Fruit fly (Drosophila melanogaster) whole organism, embryonic: ENCODE results near the gene CG14657.

Experiments used
- ATbp ChIP-seq: fragments of 200-800 bp; sonication (Bioruptor generic); optimal IDR thresholded peaks from 2 replicates; lab custom pipeline; 2017; ENCODE audit warnings: missing biosample characterization, mild to moderate bottlenecking, missing genetic modification characterization, missing genetic modification reagents
- B-H2 ChIP-seq: fragments of 200-800 bp; sonication (Bioruptor generic); optimal IDR thresholded peaks from 2 replicates; lab custom pipeline; 2018; ENCODE audit warnings: missing biosample characterization, mild to moderate bottlenecking, missing genetic modification characterization
- CG10274 ChIP-seq: fragments of 200-800 bp; sonication (Bioruptor generic); optimal IDR thresholded peaks from 3 replicates; lab custom pipeline; 2017; ENCODE audit warnings: missing biosample characterization, mild to moderate bottlenecking, missing genetic modification characterization
- CG10321 ChIP-seq: fragments of 200-800 bp; sonication (Bioruptor generic); IDR thresholded peaks from 2 replicates; pipeline ENCODE4 v1.3.6; 2022; ENCODE audit warnings: missing biosample characterization, missing genetic modification characterization
- CG12942 ChIP-seq: fragments of 200-800 bp; sonication (Bioruptor generic); optimal IDR thresholded peaks from 3 replicates; lab custom pipeline; 2016; ENCODE audit warnings: missing biosample characterization, missing genetic modification characterization
- CG13296 ChIP-seq: fragments of 200-800 bp; sonication (Bioruptor generic); optimal IDR thresholded peaks from 3 replicates; lab custom pipeline; 2018; ENCODE audit warnings: missing biosample characterization, mild to moderate bottlenecking, missing genetic modification characterization
- CG13775 ChIP-seq: fragments of 200-800 bp; sonication (Bioruptor generic); optimal IDR thresholded peaks from 3 replicates; lab custom pipeline; 2017; ENCODE audit warnings: missing biosample characterization, mild to moderate bottlenecking, missing genetic modification characterization
- CG14860 ChIP-seq: fragments of 200-800 bp; sonication (Bioruptor generic); IDR thresholded peaks from 3 replicates; pipeline ENCODE4 v1.3.6; 2022; ENCODE audit warnings: missing biosample characterization, missing genetic modification characterization; ENCODE audit not compliant: partially characterized antibody
- CG15073 ChIP-seq: fragments of 200-800 bp; sonication (Bioruptor generic); optimal IDR thresholded peaks from 2 replicates; lab custom pipeline; 2016; ENCODE audit warnings: missing biosample characterization, missing genetic modification characterization
- CG15269 ChIP-seq: fragments of 200-800 bp; sonication (Bioruptor generic); optimal IDR thresholded peaks from 2 replicates; lab custom pipeline; 2018; ENCODE audit warnings: missing biosample characterization, mild to moderate bottlenecking, missing genetic modification characterization, moderate library complexity
- CG1529 ChIP-seq: fragments of 200-800 bp; sonication (Bioruptor generic); optimal IDR thresholded peaks from 3 replicates; lab custom pipeline; 2018; ENCODE audit warnings: missing biosample characterization, missing genetic modification characterization
- CG15514 ChIP-seq: fragments of 200-800 bp; sonication (Bioruptor generic); optimal IDR thresholded peaks from 3 replicates; lab custom pipeline; 2017; ENCODE audit warnings: missing biosample characterization, missing genetic modification characterization, mild to moderate bottlenecking, moderate library complexity, missing genetic modification reagents
- CG17385 ChIP-seq: fragments of 200-800 bp; sonication (Bioruptor generic); optimal IDR thresholded peaks from 3 replicates; lab custom pipeline; 2018; ENCODE audit warnings: missing biosample characterization, mild to moderate bottlenecking, missing genetic modification characterization
- CG2712 ChIP-seq: fragments of 200-800 bp; optimal IDR thresholded peaks from 3 replicates; lab custom pipeline; 2019; ENCODE audit warnings: missing biosample characterization, mild to moderate bottlenecking, missing genetic modification characterization, moderate library complexity
- CG30403 ChIP-seq: fragments of 200-800 bp; sonication (Bioruptor generic); optimal IDR thresholded peaks from 3 replicates; lab custom pipeline; 2016; ENCODE audit warnings: missing biosample characterization, missing genetic modification characterization
- CG31441 ChIP-seq: fragments of 200-800 bp; sonication (Bioruptor generic); IDR thresholded peaks from 2 replicates; pipeline ENCODE4 v1.3.6; 2022; ENCODE audit warnings: missing biosample characterization, missing genetic modification characterization
- CG34376 ChIP-seq: fragments of 200-800 bp; sonication (Bioruptor generic); optimal IDR thresholded peaks from 2 replicates; lab custom pipeline; 2018; ENCODE audit warnings: missing biosample characterization, mild to moderate bottlenecking, missing genetic modification characterization
- CG43689 ChIP-seq: fragments of 200-800 bp; sonication (Bioruptor generic); IDR thresholded peaks from 2 replicates; pipeline ENCODE4 v1.3.6; 2022; ENCODE audit warnings: missing biosample characterization, missing genetic modification characterization
- CG4707 ChIP-seq: fragments of 200-800 bp; sonication (Bioruptor generic); optimal IDR thresholded peaks from 2 replicates; lab custom pipeline; 2018; ENCODE audit warnings: missing biosample characterization, mild to moderate bottlenecking, missing genetic modification characterization, moderate library complexity
- CG5245 ChIP-seq: fragments of 200-800 bp; sonication (Bioruptor generic); optimal IDR thresholded peaks from 3 replicates; lab custom pipeline; 2016; ENCODE audit warnings: missing biosample characterization, missing genetic modification characterization
- CG6654 ChIP-seq: fragments of 200-800 bp; sonication (Bioruptor generic); optimal IDR thresholded peaks from 2 replicates; lab custom pipeline; 2017; ENCODE audit warnings: missing biosample characterization, mild to moderate bottlenecking, missing genetic modification characterization
- CG6791 ChIP-seq: fragments of 200-800 bp; sonication (Bioruptor generic); IDR thresholded peaks from 3 replicates; pipeline ENCODE4 v1.3.6; 2022; ENCODE audit warnings: missing biosample characterization, missing genetic modification characterization; ENCODE audit not compliant: partially characterized antibody
- CG7839 ChIP-seq: fragments of 200-800 bp; sonication (Bioruptor generic); optimal IDR thresholded peaks from 3 replicates; lab custom pipeline; 2018; ENCODE audit warnings: missing biosample characterization, mild to moderate bottlenecking, missing genetic modification characterization, moderate library complexity
- CG7963 ChIP-seq: fragments of 200-800 bp; sonication (Bioruptor generic); IDR thresholded peaks from 3 replicates; pipeline ENCODE4 v1.3.6; 2022; ENCODE audit warnings: missing biosample characterization, missing genetic modification characterization; ENCODE audit not compliant: partially characterized antibody
- CG8765 ChIP-seq: fragments of 200-800 bp; sonication (Bioruptor generic); IDR thresholded peaks from 2 replicates; pipeline ENCODE4 v1.3.6; 2022; ENCODE audit warnings: missing biosample characterization, missing genetic modification characterization
- CHES-1-like ChIP-seq: fragments of 200-800 bp; sonication (Bioruptor generic); optimal IDR thresholded peaks from 2 replicates; lab custom pipeline; 2016; ENCODE audit warnings: missing biosample characterization, missing genetic modification characterization
- E2f2 ChIP-seq: fragments of 200-800 bp; sonication (Bioruptor generic); IDR thresholded peaks from 2 replicates; pipeline ENCODE4 v1.3.6; 2022; ENCODE audit warnings: missing biosample characterization, missing genetic modification characterization
- Ets65A ChIP-seq: fragments of 200-800 bp; sonication (Bioruptor generic); peaks from one replicate; lab custom pipeline; 2016; ENCODE audit warnings: missing biosample characterization, missing genetic modification characterization
- Gsc ChIP-seq: fragments of 200-800 bp; sonication (Bioruptor generic); IDR thresholded peaks from 2 replicates; pipeline ENCODE4 v1.3.6; 2022; ENCODE audit warnings: missing biosample characterization, missing genetic modification characterization
- Neu2 ChIP-seq: fragments of 200-800 bp; sonication (Bioruptor generic); optimal IDR thresholded peaks from 3 replicates; lab custom pipeline; 2016; ENCODE audit warnings: missing biosample characterization, missing genetic modification characterization, borderline replicate concordance
- Nf-YC ChIP-seq: fragments of 200-800 bp; optimal IDR thresholded peaks from 3 replicates; lab custom pipeline; 2019; ENCODE audit warnings: missing biosample characterization, mild to moderate bottlenecking, missing genetic modification characterization, moderate library complexity
- NfI ChIP-seq: fragments of 200-800 bp; sonication (Bioruptor generic); optimal IDR thresholded peaks from 3 replicates; lab custom pipeline; 2018; ENCODE audit warnings: missing biosample characterization, mild to moderate bottlenecking, missing genetic modification characterization, moderate library complexity
- Poxn ChIP-seq: fragments of 200-800 bp; sonication (Bioruptor generic); IDR thresholded peaks from 2 replicates; pipeline ENCODE4 v1.3.6; 2022; ENCODE audit warnings: missing biosample characterization, missing genetic modification characterization
- ap ChIP-seq: fragments of 200-800 bp; sonication (Bioruptor generic); IDR thresholded peaks from 2 replicates; pipeline ENCODE4 v1.3.6; 2022; ENCODE audit warnings: missing biosample characterization, missing genetic modification characterization
- az2 ChIP-seq: fragments of 200-800 bp; sonication (Bioruptor generic); optimal IDR thresholded peaks from 3 replicates; lab custom pipeline; 2016; ENCODE audit warnings: missing biosample characterization, missing genetic modification characterization
- bab2 ChIP-seq: fragments of 200-800 bp; sonication (Bioruptor generic); optimal IDR thresholded peaks from 2 replicates; lab custom pipeline; 2016; ENCODE audit warnings: missing biosample characterization, missing genetic modification characterization
- br ChIP-seq: fragments of >200 bp; optimal IDR thresholded peaks from 2 replicates; lab custom pipeline; 2017
- chm ChIP-seq: fragments of 200-800 bp; sonication (Bioruptor generic); IDR thresholded peaks from 2 replicates; pipeline ENCODE4 v1.3.6; 2022; ENCODE audit warnings: missing biosample characterization, missing genetic modification characterization
- gem ChIP-seq: fragments of 200-800 bp; sonication (Bioruptor generic); optimal IDR thresholded peaks from 2 replicates; lab custom pipeline; 2019; ENCODE audit warnings: missing biosample characterization, mild to moderate bottlenecking, missing genetic modification characterization, moderate library complexity
- gsb ChIP-seq: fragments of 200-800 bp; sonication (Bioruptor generic); IDR thresholded peaks from 2 replicates; pipeline ENCODE4 v1.3.6; 2022; ENCODE audit warnings: missing biosample characterization, missing genetic modification characterization
- jigr1 ChIP-seq: fragments of 200-800 bp; sonication (Bioruptor generic); IDR thresholded peaks from 3 replicates; pipeline ENCODE4 v1.3.6; 2022; ENCODE audit warnings: missing biosample characterization, missing genetic modification characterization
- lilli ChIP-seq: fragments of 200-800 bp; sonication (Bioruptor generic); optimal IDR thresholded peaks from 3 replicates; lab custom pipeline; 2016; ENCODE audit warnings: missing biosample characterization, missing genetic modification characterization
- peb ChIP-seq: fragments of 200-800 bp; sonication (Bioruptor generic); IDR thresholded peaks from 2 replicates; pipeline ENCODE4 v1.3.6; 2022; ENCODE audit warnings: missing biosample characterization, missing genetic modification characterization
- sens-2 ChIP-seq: fragments of 200-800 bp; sonication (Bioruptor generic); IDR thresholded peaks from 2 replicates; pipeline ENCODE4 v1.3.6; 2022; ENCODE audit warnings: missing biosample characterization, missing genetic modification characterization
- seq ChIP-seq: fragments of 200-800 bp; sonication (Bioruptor generic); IDR thresholded peaks from 2 replicates; pipeline ENCODE4 v1.3.6; 2022; ENCODE audit warnings: missing biosample characterization, missing genetic modification characterization
- slp2 ChIP-seq: fragments of 200-800 bp; sonication (Bioruptor generic); optimal IDR thresholded peaks from 2 replicates; lab custom pipeline; 2016; ENCODE audit warnings: missing biosample characterization, missing genetic modification characterization
- so ChIP-seq: fragments of 200-800 bp; sonication (Bioruptor generic); IDR thresholded peaks from 3 replicates; pipeline ENCODE4 v1.3.6; 2022; ENCODE audit warnings: missing biosample characterization, missing genetic modification characterization
- tx ChIP-seq: fragments of 200-800 bp; sonication (Bioruptor generic); optimal IDR thresholded peaks from 2 replicates; lab custom pipeline; 2016; ENCODE audit warnings: missing biosample characterization, missing genetic modification characterization
- vnd ChIP-seq: fragments of 200-800 bp; sonication (Bioruptor generic); IDR thresholded peaks from 3 replicates; pipeline ENCODE4 v1.3.6; 2022; ENCODE audit warnings: missing biosample characterization, missing genetic modification characterization; ENCODE audit not compliant: partially characterized antibody

Gene CG14657

dm6 chr3R:4804828-4805707 is 16.2 kb downstream of the CG14657 start (continued):
- TF ChIP-seq CG4707 (GFP tag; lab: Kevin White, UChicago) (peak; percentile 25), ap (GFP tag; lab: Robert Waterston, UW) (peak; percentile 49; the same call in 1 of the 2 replicates), jigr1 (GFP tag; lab: Robert Waterston, UW) (no peak), CG1529 (GFP tag; lab: Kevin White, UChicago) (no peak), CG8765 (GFP tag; lab: Robert Waterston, UW) (no peak), peb (no peak), CG12942 (GFP tag; lab: Kevin White, UChicago) (peak; percentile 26), Gsc (no peak), CG15269 (peak; percentile 85), CG13775 (GFP tag; lab: Kevin White, UChicago) (peak; percentile 32), NfI (peak; percentile 49), CG15514 (GFP tag; lab: Kevin White, UChicago) (peak; percentile 26), CG6791 (peak; percentile 72; the same call in 2 of the 3 replicates), ATbp (GFP tag; lab: Kevin White, UChicago) (peak; percentile 50), CG34376 (GFP tag; lab: Kevin White, UChicago) (no peak), gsb (GFP tag; lab: Robert Waterston, UW) (0 out of 2 replicates have a peak, but pooled peaks have one; percentile 26), CG7839 (peak; percentile 83), Neu2 (GFP tag; lab: Kevin White, UChicago) (no peak), chm (GFP tag; lab: Robert Waterston, UW) (peak; percentile 30; the same call in 1 of the 2 replicates), lilli (GFP tag; lab: Kevin White, UChicago) (no peak), CG30403 (GFP tag; lab: Kevin White, UChicago) (peak; percentile 26), CG6654 (peak; percentile 25), CG15073 (GFP tag; lab: Kevin White, UChicago) (no peak), slp2 (GFP tag; lab: Kevin White, UChicago) (no peak), CG43689 (GFP tag; lab: Robert Waterston, UW) (0 out of 2 replicates have a peak, but pooled peaks have one; percentile 44), CG14860 (no peak), vnd (GFP tag; lab: Robert Waterston, UW) (no peak), CG5245 (GFP tag; lab: Kevin White, UChicago) (peak; percentile 28), CG17385 (GFP tag; lab: Kevin White, UChicago) (peak; percentile 66), so (GFP tag; lab: Robert Waterston, UW) (0 out of 3 replicates have a peak, but pooled peaks have one; percentile 20), Nf-YC (tag; lab: Kevin White, UChicago) (peak; percentile 57), Ets65A (GFP tag; lab: Kevin White, UChicago) (peak; percentile 81), B-H2 (GFP tag; lab: Kevin White, UChicago) (no peak), az2 (peak; percentile 37), br (no peak), CG10321 (peak; percentile 70), Poxn (GFP tag; lab: Robert Waterston, UW) (no peak), CG13296 (GFP tag; lab: Kevin White, UChicago) (peak; percentile 63), CG10274 (GFP tag; lab: Kevin White, UChicago) (peak; percentile 44), seq (GFP tag; lab: Robert Waterston, UW) (no peak; the same call in 1 of the 2 replicates), CG2712 (tag; lab: Kevin White, UChicago) (peak; percentile 83), tx (no peak), CG7963 (GFP tag; lab: Robert Waterston, UW) (no peak), CHES-1-like (GFP tag; lab: Kevin White, UChicago) (peak; percentile 20), CG31441 (GFP tag; lab: Robert Waterston, UW) (peak; percentile 85), bab2 (GFP tag; lab: Kevin White, UChicago) (no peak), gem (tag; lab: Kevin White, UChicago) (peak; percentile 90), sens-2 (no peak), E2f2 (GFP tag; lab: Robert Waterston, UW) (0 out of 2 replicates have a peak, but pooled peaks have one; percentile 35)
